Worm (Caenorhabditis elegans): ENCODE results near the gene fbxl-3.

The fbxl-3 gene

ce11 chrII:5429522-5430257 is 31.0 kb upstream of the fbxl-3 start, which contains the start of the genes F07F6.4 and F07F6.2:
F07F6.4 (minus strand) TSS chrII:5429572.
F07F6.2 (plus strand) TSS chrII:5430207.
- peak; percentile 89 to 94 for TF ChIP-seq let-607 (tag; optimal IDR thresholded peaks at IDR 0.05)
- TF ChIP-seq ekl-4 (GFP tag; IDR thresholded peaks at IDR 0.05): no peak
- TF ChIP-seq D2030.7 (GFP tag; IDR thresholded peaks at IDR 0.05): no peak
- peak; percentile 14 for TF ChIP-seq attf-5 (GFP tag; optimal IDR thresholded peaks at IDR 0.05)
- no peak for TF ChIP-seq ztf-3 (GFP tag; optimal IDR thresholded peaks at IDR 0.05)

ce11 chrII:5426470-5426869 is 27.8 kb upstream of the fbxl-3 start:
- TF ChIP-seq tlf-1 (GFP tag; optimal IDR thresholded peaks at IDR 0.05) (no peak), lsy-27 (tag; optimal IDR thresholded peaks at IDR 0.05; ENCODE audit: borderline replicate concordance, insufficient read depth) (no peak), ceh-40 (GFP tag; IDR thresholded peaks at IDR 0.05) (no peak), bed-2 (GFP tag; IDR thresholded peaks at IDR 0.05) (no peak), aptf-2 (GFP tag; conservative IDR thresholded peaks at IDR 0.05) (no peak), cebp-1 (GFP tag; IDR thresholded peaks at IDR 0.05) (peak; percentile 58), cebp-1 (tag; optimal IDR thresholded peaks at IDR 0.05) (peak; percentile 68)

- TF ChIP-seq ztf-22 (GFP tag; optimal IDR thresholded peaks at IDR 0.05) (no peak), efl-1 (GFP tag; optimal IDR thresholded peaks at IDR 0.05) (no peak), chd-7 (tag; optimal IDR thresholded peaks at IDR 0.05) (no peak), Y67H2A.10 (GFP tag; conservative IDR thresholded peaks at IDR 0.05) (no peak; the same call in 1 of the 2 replicates), unc-62 (GFP tag; optimal IDR thresholded peaks at IDR 0.05) (peak; percentile 43), B0261.1 (tag; optimal IDR thresholded peaks at IDR 0.05) (no peak), B0336.3 (GFP tag; IDR thresholded peaks at IDR 0.05) (peak; percentile 65; the same call in 1 of the 2 replicates), ztf-18 (tag; optimal IDR thresholded peaks at IDR 0.05) (no peak), let-607 (tag; optimal IDR thresholded peaks at IDR 0.05) (peak in 1 of 2 experiments; percentile 32), pha-4 (tag; optimal IDR thresholded peaks at IDR 0.05) (peak; percentile 45), rcor-1 (GFP tag; IDR thresholded peaks at IDR 0.05) (0 out of 2 replicates have a peak, but pooled peaks have one; percentile 47), nhr-80 (tag; optimal IDR thresholded peaks at IDR 0.05) (peak; percentile 57), lir-1 (GFP tag; conservative IDR thresholded peaks at IDR 0.05) (no peak), K12H6.12 (tag; optimal IDR thresholded peaks at IDR 0.05) (peak; percentile 38), nfyb-1 (GFP tag; IDR thresholded peaks at IDR 0.05) (0 out of 2 replicates have a peak, but pooled peaks have one; percentile 59), hlh-12 (tag; optimal IDR thresholded peaks at IDR 0.05) (no peak), mel-28 (tag; optimal IDR thresholded peaks at IDR 0.05; ENCODE audit: borderline replicate concordance) (no peak), ets-4 (GFP tag; optimal IDR thresholded peaks at IDR 0.05) (peak; percentile 13), mcd-1 (GFP tag; IDR thresholded peaks at IDR 0.05) (peak; percentile 51), cebp-1 (GFP tag; IDR thresholded peaks at IDR 0.05) (no peak; the same call in 1 of the 2 replicates), cebp-1 (tag; optimal IDR thresholded peaks at IDR 0.05) (peak; percentile 65), somi-1 (GFP tag; optimal IDR thresholded peaks at IDR 0.05) (peak; percentile 6), egrh-3 (GFP tag; IDR thresholded peaks at IDR 0.05) (0 out of 2 replicates have a peak, but pooled peaks have one; percentile 16), zim-3 (tag; optimal IDR thresholded peaks at IDR 0.05) (no peak), atf-7 (tag; optimal IDR thresholded peaks at IDR 0.05) (peak; percentile 47), F52B5.7 (tag; optimal IDR thresholded peaks at IDR 0.05) (no peak), lin-40 (tag; optimal IDR thresholded peaks at IDR 0.05) (peak; percentile 15), C06A6.2 (GFP tag; conservative IDR thresholded peaks at IDR 0.05) (peak; percentile 26; the same call in 1 of the 2 replicates), Y56A3A.18 (GFP tag; IDR thresholded peaks at IDR 0.05) (no peak), madf-8 (GFP tag; conservative IDR thresholded peaks at IDR 0.05) (no peak), lin-26 (GFP tag; IDR thresholded peaks at IDR 0.05) (peak; percentile 62; the same call in 1 of the 2 replicates), ama-1 (optimal IDR thresholded peaks at IDR 0.05) (no peak), ama-1 (GFP tag; optimal IDR thresholded peaks at IDR 0.05) (no peak), lin-54 (GFP tag; optimal IDR thresholded peaks at IDR 0.05) (peak; percentile 18), sea-2 (GFP tag; IDR thresholded peaks at IDR 0.05) (no peak)
Measured at ce11 chrII:5426054-5426453, 27.4 kb upstream of the fbxl-3 start.

Data from whole organism, young adult.